Fruit fly (Drosophila melanogaster) whole organism, adult: ENCODE measurements around the gene CG43251.

ENCODE experiments used
- CG11617 ChIP-seq: fragments of 200-800 bp; sonication (Bioruptor generic); optimal IDR thresholded peaks from 2 replicates; lab custom pipeline; 2017; ENCODE audit warnings: mild to moderate bottlenecking, missing biosample characterization, missing genetic modification reagents, missing genetic modification characterization
- CG12768 ChIP-seq: fragments of 200-800 bp; sonication (Bioruptor generic); optimal IDR thresholded peaks from 2 replicates; lab custom pipeline; 2017; ENCODE audit warnings: missing biosample characterization, missing genetic modification characterization, mild to moderate bottlenecking, moderate library complexity, missing genetic modification reagents
- CG14711 ChIP-seq: fragments of 200-800 bp; sonication (Bioruptor generic); optimal IDR thresholded peaks from 2 replicates; lab custom pipeline; 2018; ENCODE audit warnings: missing biosample characterization, mild to moderate bottlenecking, missing genetic modification characterization, moderate library complexity
- CG1620 ChIP-seq: fragments of 200-800 bp; sonication (Bioruptor generic); optimal IDR thresholded peaks from 2 replicates; lab custom pipeline; 2016; ENCODE audit warnings: missing biosample characterization, missing genetic modification characterization
- CG33017 ChIP-seq: fragments of 200-800 bp; sonication (Bioruptor generic); optimal IDR thresholded peaks from 2 replicates; lab custom pipeline; 2018; ENCODE audit warnings: missing biosample characterization, mild to moderate bottlenecking, missing genetic modification characterization, moderate library complexity
- CG5204 ChIP-seq: fragments of 200-800 bp; sonication (Bioruptor generic); optimal IDR thresholded peaks from 2 replicates; lab custom pipeline; 2016; ENCODE audit warnings: missing biosample characterization, missing genetic modification characterization
- CG7045 ChIP-seq: fragments of 200-800 bp; sonication (Bioruptor generic); optimal IDR thresholded peaks from 2 replicates; lab custom pipeline; 2017; ENCODE audit warnings: missing biosample characterization, mild to moderate bottlenecking, missing genetic modification characterization
- CG7101 ChIP-seq: fragments of 200-800 bp; sonication (Bioruptor generic); optimal IDR thresholded peaks from 2 replicates; lab custom pipeline; 2018; ENCODE audit warnings: missing biosample characterization, mild to moderate bottlenecking, missing genetic modification characterization, moderate library complexity
- Clk ChIP-seq: fragments of 200-800 bp; sonication (Bioruptor generic); optimal IDR thresholded peaks from 2 replicates; lab custom pipeline; 2017; ENCODE audit warnings: missing biosample characterization, missing genetic modification characterization
- Crg-1 ChIP-seq: fragments of 200-800 bp; sonication (Bioruptor generic); optimal IDR thresholded peaks from 2 replicates; lab custom pipeline; 2016; ENCODE audit warnings: missing biosample characterization, missing genetic modification characterization
- Hr96 ChIP-seq: fragments of 200-800 bp; sonication (Bioruptor generic); optimal IDR thresholded peaks from 2 replicates; lab custom pipeline; 2016; ENCODE audit warnings: missing biosample characterization, missing genetic modification characterization
- Mnt ChIP-seq: fragments of 200-800 bp; sonication (Bioruptor generic); optimal IDR thresholded peaks from 2 replicates; lab custom pipeline; 2016; ENCODE audit warnings: missing biosample characterization, mild to moderate bottlenecking, missing genetic modification characterization
- bab1 ChIP-seq: fragments of 200-800 bp; sonication (Bioruptor generic); optimal IDR thresholded peaks from 3 replicates; lab custom pipeline; 2019; ENCODE audit warnings: missing biosample characterization, mild to moderate bottlenecking, missing genetic modification characterization, moderate library complexity
- cic ChIP-seq: fragments of 200-800 bp; sonication (Bioruptor generic); optimal IDR thresholded peaks from 2 replicates; lab custom pipeline; 2017; ENCODE audit warnings: missing biosample characterization, mild to moderate bottlenecking, missing genetic modification characterization, moderate library complexity
- cnc ChIP-seq, 2 experiments: fragments of >200 bp; optimal IDR thresholded peaks; 2 replicates each; lab custom pipeline; 2017
- kay ChIP-seq: fragments of 200-800 bp; sonication (Bioruptor generic); peaks from one replicate; lab custom pipeline; 2016; ENCODE audit warnings: missing biosample characterization, missing genetic modification characterization, borderline replicate concordance
- ovo ChIP-seq: fragments of 200-800 bp; sonication (Bioruptor generic); optimal IDR thresholded peaks from 2 replicates; lab custom pipeline; 2016; ENCODE audit warnings: missing biosample characterization, missing genetic modification characterization
- pad ChIP-seq: fragments of 200-800 bp; sonication (Bioruptor generic); optimal IDR thresholded peaks from 3 replicates; lab custom pipeline; 2017; ENCODE audit warnings: missing biosample characterization, missing genetic modification characterization, mild to moderate bottlenecking, moderate library complexity, missing genetic modification reagents
- tj ChIP-seq: fragments of 200-800 bp; sonication (Bioruptor generic); optimal IDR thresholded peaks from 3 replicates; lab custom pipeline; 2017; ENCODE audit warnings: missing biosample characterization, mild to moderate bottlenecking, missing genetic modification characterization, moderate library complexity
- toe ChIP-seq: fragments of 200-800 bp; sonication (Bioruptor generic); optimal IDR thresholded peaks from 2 replicates; lab custom pipeline; 2016; ENCODE audit warnings: missing biosample characterization, missing genetic modification characterization

CG43251 gene

DNA sequence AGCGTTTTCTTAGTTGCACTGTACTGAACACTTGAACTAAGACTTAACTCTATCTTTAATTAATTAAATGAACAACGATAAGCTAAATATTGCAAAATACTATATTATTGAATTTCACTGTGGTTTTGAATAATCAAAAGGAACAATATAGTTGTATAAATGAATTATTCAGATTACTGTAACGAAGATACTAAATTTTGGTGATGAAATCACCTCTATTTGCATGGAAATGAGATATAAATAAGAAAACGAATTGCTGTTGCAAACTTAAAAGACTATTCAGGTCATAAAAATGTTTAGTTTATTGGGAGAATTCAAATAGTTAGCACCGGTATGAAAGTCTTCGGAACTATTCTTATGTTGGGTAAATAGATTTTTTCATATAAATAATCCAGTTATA, at the start of gene CG43251:
CG43251 (plus strand) TSS at position 301 of the 400 bp plus-strand sequence.
- TF ChIP-seq CG14711 (no peak), Crg-1 (GFP tag; lab: Kevin White, UChicago) (no peak), CG5204 (GFP tag; lab: Kevin White, UChicago) (no peak), CG7045 (GFP tag; lab: Kevin White, UChicago) (no peak), ovo (GFP tag; lab: Kevin White, UChicago) (no peak), toe (GFP tag; lab: Kevin White, UChicago) (no peak), CG7101 (tag; lab: Kevin White, UChicago) (no peak), cic (no peak)

DNA sequence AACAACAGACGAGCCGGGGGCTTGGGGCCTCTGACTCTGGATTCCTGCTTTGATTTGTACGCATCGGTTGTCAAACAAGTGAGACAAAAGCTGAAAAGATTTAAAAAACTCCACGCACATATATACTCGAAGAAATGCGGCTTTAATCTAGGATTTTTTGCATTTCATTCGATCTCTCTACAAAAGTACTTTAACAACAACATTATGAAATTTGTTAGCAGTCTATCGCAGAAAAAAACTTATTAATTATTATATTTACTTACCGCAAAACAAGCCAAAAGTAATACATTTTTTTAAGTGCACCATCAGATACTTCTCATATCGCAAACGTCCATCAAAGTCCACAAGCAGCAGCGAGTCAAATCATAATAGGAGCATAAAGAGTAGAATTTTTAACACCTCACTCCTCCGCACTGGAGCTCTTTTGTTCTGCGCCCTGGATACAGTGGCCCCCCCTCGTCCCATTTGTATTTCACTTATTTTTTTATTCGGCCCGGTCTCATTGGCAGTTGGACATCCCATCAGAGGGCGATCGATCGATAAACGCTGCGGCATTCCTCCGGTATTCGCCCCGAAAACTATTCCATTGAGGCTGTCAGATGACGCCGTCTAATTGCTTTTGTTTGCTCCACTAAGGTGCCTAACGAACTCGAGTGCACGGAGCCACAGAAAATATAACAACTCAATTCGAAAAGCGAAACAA, 48.1 kb upstream of the CG43251 start:
- TF ChIP-seq Crg-1 (GFP tag; lab: Kevin White, UChicago), result no peak
- no peak for TF ChIP-seq cic
- no peak for TF ChIP-seq Mnt (GFP tag; lab: Kevin White, UChicago)
- no peak for TF ChIP-seq cnc (optimal IDR thresholded peaks at IDR 0.05; lab: Kevin White, UChicago)
- no peak for TF ChIP-seq CG5204 (GFP tag; lab: Kevin White, UChicago)
- TF ChIP-seq CG14711, result no peak

DNA sequence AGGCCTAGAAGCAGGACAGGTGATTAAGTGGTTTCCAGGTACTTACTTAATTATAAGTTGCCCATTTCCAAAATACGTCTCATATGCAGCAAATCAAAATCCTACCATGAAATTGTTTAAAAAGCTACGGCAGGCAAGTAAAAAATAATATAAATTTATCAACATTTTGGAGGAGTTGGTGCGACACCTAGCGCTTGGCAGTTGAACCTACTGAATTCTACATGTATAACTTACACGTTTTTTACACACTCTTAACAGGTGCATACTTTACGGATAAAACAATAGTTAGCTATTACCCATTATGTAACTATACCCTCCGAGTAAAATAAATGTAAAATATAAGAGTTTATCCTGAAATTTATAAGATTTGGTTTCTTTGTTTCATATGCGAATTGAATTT, 47.3 kb upstream of the CG43251 start:
- TF ChIP-seq CG5204 (GFP tag; lab: Kevin White, UChicago) (peak; percentile 22), cic (no peak), kay (no peak), bab1 (GFP tag; lab: Kevin White, UChicago) (peak; percentile 56), Mnt (GFP tag; lab: Kevin White, UChicago) (no peak), CG12768 (GFP tag; lab: Kevin White, UChicago) (no peak), CG7101 (tag; lab: Kevin White, UChicago) (no peak), Clk (GFP tag; lab: Kevin White, UChicago) (no peak), toe (GFP tag; lab: Kevin White, UChicago) (no peak), CG14711 (no peak), CG33017 (tag; lab: Kevin White, UChicago) (no peak), cnc (optimal IDR thresholded peaks at IDR 0.05; lab: Kevin White, UChicago) (no peak), CG7045 (GFP tag; lab: Kevin White, UChicago) (no peak), CG1620 (GFP tag; lab: Kevin White, UChicago) (peak; percentile 16), Hr96 (GFP tag; lab: Kevin White, UChicago) (no peak), ovo (GFP tag; lab: Kevin White, UChicago) (peak; percentile 6)

DNA sequence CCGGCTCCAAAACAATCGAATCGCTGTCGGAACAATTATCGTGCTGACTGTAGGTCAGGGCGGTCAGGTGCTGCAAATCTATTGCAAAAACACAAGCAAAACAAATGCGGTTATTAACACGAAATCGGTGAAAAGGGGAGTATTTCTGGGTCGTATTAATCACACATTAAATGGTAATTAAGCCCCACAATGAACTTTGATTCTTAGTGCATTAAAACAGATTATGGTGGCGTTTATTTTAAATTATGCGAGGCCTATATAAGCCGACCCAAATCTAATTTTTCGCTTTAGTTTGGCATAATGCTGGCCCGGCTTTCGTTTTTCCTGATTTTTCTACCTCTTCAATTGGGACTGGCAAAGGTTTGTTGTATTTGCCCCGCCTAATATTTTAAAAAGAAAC, 44.9 kb upstream of the CG43251 start, which contains the start of gene CG34260:
CG34260 (plus strand) TSS at position 301 of the 400 bp plus-strand sequence.
- TF ChIP-seq ovo (GFP tag; lab: Kevin White, UChicago) (no peak), CG5204 (GFP tag; lab: Kevin White, UChicago) (no peak), pad (GFP tag; lab: Kevin White, UChicago) (no peak), CG12768 (GFP tag; lab: Kevin White, UChicago) (no peak), CG7101 (tag; lab: Kevin White, UChicago) (no peak), tj (GFP tag; lab: Kevin White, UChicago) (no peak), cnc (optimal IDR thresholded peaks at IDR 0.05; lab: Kevin White, UChicago) (no peak), cic (no peak), kay (no peak), CG11617 (GFP tag; lab: Kevin White, UChicago) (no peak), CG14711 (no peak), Mnt (GFP tag; lab: Kevin White, UChicago) (no peak), CG7045 (GFP tag; lab: Kevin White, UChicago) (no peak)

DNA sequence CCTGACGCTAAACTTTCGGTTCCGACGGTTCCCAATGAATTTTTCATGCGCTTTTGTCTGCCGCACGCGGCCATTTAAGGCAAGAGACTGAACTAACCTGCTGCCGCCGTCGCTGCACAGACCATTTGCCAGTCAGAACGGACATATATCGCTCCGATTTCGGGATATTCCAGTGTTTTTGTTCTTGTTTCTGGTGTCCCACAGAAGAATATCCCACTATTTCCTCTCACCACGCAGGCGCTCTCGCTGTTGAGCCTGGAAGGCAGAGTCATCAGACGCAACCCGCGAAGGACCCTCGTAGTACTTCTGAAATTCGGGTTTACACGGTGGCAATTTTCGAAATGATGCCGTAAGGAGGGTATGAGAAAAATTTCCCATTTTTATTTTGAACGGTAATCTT, 39.6 kb upstream of the CG43251 start, which contains the start of gene cmpy:
cmpy (minus strand) TSS at position 101 of the 400 bp plus-strand sequence.
- TF ChIP-seq CG11617 (GFP tag; lab: Kevin White, UChicago) (no peak), ovo (GFP tag; lab: Kevin White, UChicago) (no peak), cnc (optimal IDR thresholded peaks at IDR 0.05; lab: Kevin White, UChicago) (no peak), toe (GFP tag; lab: Kevin White, UChicago) (no peak), CG14711 (no peak), CG7045 (GFP tag; lab: Kevin White, UChicago) (no peak), kay (no peak)

DNA sequence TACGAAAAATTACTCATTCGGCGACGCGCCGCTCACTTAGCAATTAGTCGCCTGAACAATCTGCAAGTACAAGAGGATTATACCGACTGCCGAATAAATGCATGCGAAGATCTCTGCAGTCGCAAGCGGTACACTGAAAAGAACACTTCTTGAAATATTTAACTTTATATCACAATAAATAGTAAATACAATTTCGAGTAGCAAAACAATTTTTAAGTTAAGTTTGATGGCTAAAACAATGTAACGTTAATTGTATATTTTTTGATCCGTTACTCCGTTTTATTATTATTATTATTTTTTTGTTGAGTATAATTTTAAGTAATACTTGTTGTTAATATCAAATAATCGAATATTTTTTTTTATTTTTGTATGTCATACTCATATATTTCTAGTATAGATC, 29.3 kb upstream of the CG43251 start:
- no peak for TF ChIP-seq CG11617 (GFP tag; lab: Kevin White, UChicago)
- no peak for TF ChIP-seq Mnt (GFP tag; lab: Kevin White, UChicago)
- TF ChIP-seq Crg-1 (GFP tag; lab: Kevin White, UChicago), result no peak
- TF ChIP-seq pad (GFP tag; lab: Kevin White, UChicago), result no peak
- no peak for TF ChIP-seq CG14711
- no peak for TF ChIP-seq CG1620 (GFP tag; lab: Kevin White, UChicago)
- TF ChIP-seq CG33017 (tag; lab: Kevin White, UChicago), result no peak
- no peak for TF ChIP-seq CG7101 (tag; lab: Kevin White, UChicago)
- TF ChIP-seq bab1 (GFP tag; lab: Kevin White, UChicago), result no peak
- no peak for TF ChIP-seq toe (GFP tag; lab: Kevin White, UChicago)
- TF ChIP-seq kay, result no peak
- TF ChIP-seq CG12768 (GFP tag; lab: Kevin White, UChicago), result no peak
- no peak for TF ChIP-seq cic
- no peak for TF ChIP-seq cnc (optimal IDR thresholded peaks at IDR 0.05; lab: Kevin White, UChicago)
- no peak for TF ChIP-seq CG5204 (GFP tag; lab: Kevin White, UChicago)
- no peak for TF ChIP-seq ovo (GFP tag; lab: Kevin White, UChicago)
